Fruit fly (Drosophila melanogaster): ENCODE data around the gene mex1.

The mex1 gene

dm6 chr3L:15566484-15566955, 47.1 kb upstream of the mex1 start (continued):
- TF ChIP-seq MESR4 (GFP tag; optimal IDR thresholded peaks at IDR 0.05) (no peak), Stat92E (GFP tag; optimal IDR thresholded peaks at IDR 0.05) (no peak), CG15696 (tag; optimal IDR thresholded peaks at IDR 0.05) (peak; percentile 61), cg (GFP tag; optimal IDR thresholded peaks at IDR 0.05) (peak; percentile 74), sqz (GFP tag; optimal IDR thresholded peaks at IDR 0.05) (no peak), ase (GFP tag; IDR thresholded peaks at IDR 0.05) (peak; percentile 30; the same call in 1 of the 3 replicates), YL-1 (GFP tag; optimal IDR thresholded peaks at IDR 0.05) (peak; percentile 19), pb (GFP tag; optimal IDR thresholded peaks at IDR 0.05) (peak; percentile 13), CG7271 (tag; optimal IDR thresholded peaks at IDR 0.05) (peak; percentile 49), Sin3A (optimal IDR thresholded peaks at IDR 0.05) (no peak), Hmr (GFP tag; optimal IDR thresholded peaks at IDR 0.05) (peak; percentile 91), zfh2 (GFP tag; optimal IDR thresholded peaks at IDR 0.05) (no peak), CG8359 (GFP tag; optimal IDR thresholded peaks at IDR 0.05; ENCODE audit: borderline replicate concordance) (peak; percentile 42), CG8924 (tag; optimal IDR thresholded peaks at IDR 0.05) (peak; percentile 64), repo (GFP tag; optimal IDR thresholded peaks at IDR 0.05) (no peak), Dp (GFP tag; optimal IDR thresholded peaks at IDR 0.05) (no peak), CG15601 (tag; optimal IDR thresholded peaks at IDR 0.05) (peak; percentile 74), Eip74EF (GFP tag; optimal IDR thresholded peaks at IDR 0.05) (no peak), fd64A (GFP tag; optimal IDR thresholded peaks at IDR 0.05) (peak; percentile 85), CG3065 (GFP tag; optimal IDR thresholded peaks at IDR 0.05) (peak; percentile 38), chm (GFP tag; IDR thresholded peaks at IDR 0.05) (peak; percentile 73), CG6683 (GFP tag; optimal IDR thresholded peaks at IDR 0.05) (peak; percentile 42), CG15011 (GFP tag; optimal IDR thresholded peaks at IDR 0.05) (peak; percentile 74), NK7.1 (GFP tag; optimal IDR thresholded peaks at IDR 0.05) (peak; percentile 31), Asciz (GFP tag; optimal IDR thresholded peaks at IDR 0.05) (peak; percentile 84), CG12769 (tag; optimal IDR thresholded peaks at IDR 0.05) (peak; percentile 96), hkb (optimal IDR thresholded peaks at IDR 0.05) (no peak), hkb (GFP tag; IDR thresholded peaks at IDR 0.05) (peak; percentile 59), CG18476 (GFP tag; optimal IDR thresholded peaks at IDR 0.05) (peak; percentile 51), maf-S (GFP tag; optimal IDR thresholded peaks at IDR 0.05) (peak; percentile 44), p53 (GFP tag; optimal IDR thresholded peaks at IDR 0.05) (peak; percentile 11), ci (GFP tag; IDR thresholded peaks at IDR 0.05) (peak; percentile 89), NFAT (GFP tag; IDR thresholded peaks at IDR 0.05) (peak; percentile 32; the same call in 1 of the 2 replicates), CG12299 (tag; optimal IDR thresholded peaks at IDR 0.05) (peak; percentile 62), CG31441 (GFP tag; IDR thresholded peaks at IDR 0.05) (no peak), HmgZ (tag; optimal IDR thresholded peaks at IDR 0.05) (peak; percentile 85), Ets65A (GFP tag) (peak; percentile 29), Drgx (GFP tag; IDR thresholded peaks at IDR 0.05) (0 out of 2 replicates have a peak, but pooled peaks have one; percentile 23), Oli (tag; optimal IDR thresholded peaks at IDR 0.05) (peak; percentile 51), kni (GFP tag; optimal IDR thresholded peaks at IDR 0.05) (peak; percentile 85), ac (GFP tag; optimal IDR thresholded peaks at IDR 0.05) (peak; percentile 55), mam (GFP tag; optimal IDR thresholded peaks at IDR 0.05) (no peak), CG6791 (GFP tag; IDR thresholded peaks at IDR 0.05; ENCODE audit: partially characterized antibody) (peak; percentile 38), CG32767 (GFP tag; IDR thresholded peaks at IDR 0.05) (no peak; the same call in 1 of the 2 replicates), Trl (optimal IDR thresholded peaks at IDR 0.05) (peak in 1 of 2 experiments; percentile 15), Trl (GFP tag; optimal IDR thresholded peaks at IDR 0.05) (peak; percentile 46), slp2 (GFP tag; optimal IDR thresholded peaks at IDR 0.05) (peak; percentile 33), toy (GFP tag; IDR thresholded peaks at IDR 0.05) (no peak), eve (GFP tag; optimal IDR thresholded peaks at IDR 0.05) (no peak), CG34422 (GFP tag; IDR thresholded peaks at IDR 0.05) (peak; percentile 59; the same call in 1 of the 3 replicates), gro (GFP tag; optimal IDR thresholded peaks at IDR 0.05) (peak; percentile 60)

Data from whole organism, embryonic.